Worm (Caenorhabditis elegans) whole organism, L4/young adult: ENCODE measurements around the gene B0244.10.

Experiments
- W03F9.2 ChIP-seq: fragments of 150-350 bp; optimal IDR thresholded peaks from 2 replicates; lab custom pipeline; 2014; ENCODE audit warnings: missing biosample characterization, missing genetic modification characterization
- dao-5 ChIP-seq: sonication (generic microtip); optimal IDR thresholded peaks from 2 replicates; lab custom pipeline; 2016; ENCODE audit warnings: missing genotype, missing genetic modification characterization, moderate library complexity, missing compliant biosample characterization
- him-1 ChIP-seq: sonication (generic microtip); optimal IDR thresholded peaks from 2 replicates; lab custom pipeline; 2016; ENCODE audit warnings: missing genotype, missing genetic modification reagents, missing genetic modification characterization, missing compliant biosample characterization

DNA sequence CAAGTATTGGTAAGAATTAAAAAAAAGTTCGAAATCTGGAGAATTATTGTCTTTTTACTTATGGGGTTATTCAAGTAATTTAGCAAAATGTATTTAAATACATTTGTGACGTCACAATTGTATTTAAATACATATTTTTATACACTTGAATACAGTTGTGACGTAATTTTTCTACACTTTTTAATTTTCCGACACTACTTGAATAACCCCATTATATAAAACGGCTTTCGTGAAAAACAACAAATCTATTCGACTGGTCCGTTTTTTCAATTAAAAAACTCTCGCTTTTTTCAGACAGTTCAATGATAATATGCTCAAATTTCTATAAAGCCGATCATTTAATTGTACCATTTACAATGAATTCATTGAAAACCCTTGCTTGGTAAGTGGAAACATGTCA is 15.5 kb downstream of the B0244.10 start:
- TF ChIP-seq him-1 (tag; lab: Kevin White, UChicago) (no peak), dao-5 (tag; lab: Kevin White, UChicago) (no peak), W03F9.2 (tag; lab: Kevin White, UChicago) (no peak)
